Worm (Caenorhabditis elegans) whole organism, L1 larva: Measurements from ENCODE around the gene pap-3.

ENCODE experiments used
- C04F5.9 ChIP-seq: sonication (generic microtip); optimal IDR thresholded peaks from 2 replicates; lab custom pipeline; 2016; ENCODE audit warnings: missing genetic modification characterization, missing compliant biosample characterization
- aly-2 ChIP-seq: fragments of 150-350 bp; optimal IDR thresholded peaks from 2 replicates; lab custom pipeline; 2014; ENCODE audit warnings: missing biosample characterization, missing genetic modification characterization
- ama-1 ChIP-seq: fragments of 150-350 bp; optimal IDR thresholded peaks from 2 replicates; lab custom pipeline; 2014
- blmp-1 ChIP-seq: fragments of 150-350 bp; optimal IDR thresholded peaks from 2 replicates; lab custom pipeline; 2014; ENCODE audit warnings: missing biosample characterization, missing genetic modification characterization
- ceh-63 ChIP-seq: fragments of 200-800 bp; sonication (Bioruptor generic); optimal IDR thresholded peaks from 2 replicates; lab custom pipeline; 2018; ENCODE audit warnings: mild to moderate bottlenecking, missing genetic modification characterization, missing compliant biosample characterization
- ceh-8 ChIP-seq: fragments of 200-800 bp; sonication (Bioruptor generic); optimal IDR thresholded peaks from 2 replicates; lab custom pipeline; 2018; ENCODE audit warnings: mild to moderate bottlenecking, missing genetic modification characterization, moderate library complexity, missing compliant biosample characterization
- ceh-88 ChIP-seq: fragments of 200-800 bp; sonication (Bioruptor generic); IDR thresholded peaks from 2 replicates; pipeline ENCODE4 v1.3.6; 2022; ENCODE audit warnings: missing genetic modification characterization, missing compliant biosample characterization
- ces-1 ChIP-seq: fragments of 150-350 bp; optimal IDR thresholded peaks from 2 replicates; lab custom pipeline; 2014; ENCODE audit warnings: missing biosample characterization, missing genetic modification reagents, missing genetic modification characterization
- efl-3 ChIP-seq: fragments of 200-800 bp; sonication (Bioruptor generic); optimal IDR thresholded peaks from 2 replicates; lab custom pipeline; 2018; ENCODE audit warnings: mild to moderate bottlenecking, missing genetic modification characterization, missing compliant biosample characterization
- egl-13 ChIP-seq: sonication (generic microtip); optimal IDR thresholded peaks from 2 replicates; lab custom pipeline; 2016; ENCODE audit warnings: missing genotype, missing genetic modification reagents, missing genetic modification characterization, missing compliant biosample characterization
- elt-2 ChIP-seq: sonication (generic microtip); optimal IDR thresholded peaks from 2 replicates; lab custom pipeline; 2016; ENCODE audit warnings: missing genetic modification characterization, mild to moderate bottlenecking, inconsistent platforms, missing compliant biosample characterization, missing genetic modification reagents
- elt-3 ChIP-seq, 6 experiments: fragments of 150-350 bp in 1 of 6; sonication (generic microtip); optimal IDR thresholded peaks; 2 replicates each; lab custom pipeline; 2017 to 2018; ENCODE audit warnings: missing biosample characterization in 6 of 6, missing genetic modification characterization in 6 of 6, inconsistent platforms in 1 of 6
- ets-5 ChIP-seq: fragments of 200-800 bp; sonication (Bioruptor generic); IDR thresholded peaks from 2 replicates; pipeline ENCODE4 v1.3.6; 2022; ENCODE audit warnings: missing genetic modification characterization, missing compliant biosample characterization
- fos-1 ChIP-seq: fragments of 150-350 bp; optimal IDR thresholded peaks from 2 replicates; lab custom pipeline; 2014; ENCODE audit warnings: missing biosample characterization, missing genetic modification characterization
- grh-1 ChIP-seq: fragments of 200-800 bp; sonication (Bioruptor generic); IDR thresholded peaks from 2 replicates; pipeline ENCODE4 v1.3.6; 2022; ENCODE audit warnings: missing genetic modification reagents, missing genetic modification characterization, missing compliant biosample characterization
- hlh-4 ChIP-seq: sonication (generic microtip); optimal IDR thresholded peaks from 2 replicates; lab custom pipeline; 2016; ENCODE audit warnings: mild to moderate bottlenecking, missing genetic modification characterization, missing compliant biosample characterization
- hpl-2 ChIP-seq: fragments of 150-350 bp; optimal IDR thresholded peaks from 2 replicates; lab custom pipeline; 2014; ENCODE audit warnings: missing biosample characterization, missing genetic modification reagents, missing genetic modification characterization
- isw-1 ChIP-seq: fragments of 200-800 bp; sonication (Bioruptor generic); IDR thresholded peaks from 2 replicates; pipeline ENCODE4 v1.3.6; 2022; ENCODE audit warnings: missing genetic modification characterization, missing compliant biosample characterization
- lin-13 ChIP-seq: fragments of 150-350 bp; optimal IDR thresholded peaks from 2 replicates; lab custom pipeline; 2014; ENCODE audit warnings: missing biosample characterization, missing genetic modification reagents, missing genetic modification characterization
- lin-15B ChIP-seq: fragments of 150-350 bp; sonication (generic microtip); optimal IDR thresholded peaks from 3 replicates; lab custom pipeline; 2014; ENCODE audit warnings: missing biosample characterization, missing genetic modification characterization
- lin-35 ChIP-seq, 2 experiments: fragments of 150-350 bp; optimal IDR thresholded peaks; 2 replicates each; lab custom pipeline; 2014; ENCODE audit warnings: missing biosample characterization in 2 of 2, missing genetic modification characterization in 2 of 2, missing genetic modification reagents in 2 of 2
- lin-39 ChIP-seq: fragments of 150-350 bp; optimal IDR thresholded peaks from 2 replicates; lab custom pipeline; 2014; ENCODE audit warnings: missing biosample characterization, missing genetic modification reagents, missing genetic modification characterization
- lir-3 ChIP-seq: sonication (generic microtip); optimal IDR thresholded peaks from 2 replicates; lab custom pipeline; 2016; ENCODE audit warnings: mild to moderate bottlenecking, missing genetic modification characterization, moderate library complexity, missing compliant biosample characterization; ENCODE audit not compliant: poor library complexity
- mef-2 ChIP-seq: fragments of 150-350 bp; optimal IDR thresholded peaks from 2 replicates; lab custom pipeline; 2014; ENCODE audit warnings: missing biosample characterization, missing genetic modification characterization
- nhr-11 ChIP-seq: fragments of 150-350 bp; optimal IDR thresholded peaks from 2 replicates; lab custom pipeline; 2014; ENCODE audit warnings: missing biosample characterization, missing genetic modification characterization
- nhr-12 ChIP-seq: sonication (generic microtip); optimal IDR thresholded peaks from 2 replicates; lab custom pipeline; 2017; ENCODE audit warnings: missing biosample characterization, missing genetic modification characterization
- nhr-19 ChIP-seq: fragments of 200-800 bp; sonication (Bioruptor generic); conservative IDR thresholded peaks from 2 replicates; pipeline ENCODE4 v1.3.6; 2022; ENCODE audit warnings: missing genetic modification characterization, missing compliant biosample characterization
- nhr-237 ChIP-seq: fragments of 150-350 bp; optimal IDR thresholded peaks from 2 replicates; lab custom pipeline; 2014; ENCODE audit warnings: missing biosample characterization, missing genetic modification characterization
- nhr-47 ChIP-seq: sonication (generic microtip); optimal IDR thresholded peaks from 2 replicates; lab custom pipeline; 2016; ENCODE audit warnings: mild to moderate bottlenecking, missing genetic modification characterization, moderate library complexity, missing compliant biosample characterization
- nhr-71 ChIP-seq: sonication (generic microtip); optimal IDR thresholded peaks from 2 replicates; lab custom pipeline; 2016; ENCODE audit warnings: mild to moderate bottlenecking, missing genetic modification characterization, moderate library complexity, missing compliant biosample characterization
- nhr-84 ChIP-seq: sonication (generic microtip); optimal IDR thresholded peaks from 2 replicates; lab custom pipeline; 2017; ENCODE audit warnings: missing biosample characterization, missing genetic modification characterization
- pqm-1 ChIP-seq: sonication (generic microtip); optimal IDR thresholded peaks from 3 replicates; lab custom pipeline; 2017; ENCODE audit warnings: missing biosample characterization, missing genetic modification characterization
- snpc-4 ChIP-seq: fragments of 150-350 bp; optimal IDR thresholded peaks from 2 replicates; lab custom pipeline; 2014; ENCODE audit warnings: missing biosample characterization, missing genetic modification characterization
- sup-37 ChIP-seq: fragments of 200-800 bp; sonication (Bioruptor generic); optimal IDR thresholded peaks from 2 replicates; lab custom pipeline; 2018; ENCODE audit warnings: mild to moderate bottlenecking, missing genetic modification characterization, missing compliant biosample characterization
- swsn-7 ChIP-seq: sonication (generic microtip); optimal IDR thresholded peaks from 2 replicates; lab custom pipeline; 2016; ENCODE audit warnings: missing genetic modification characterization, missing compliant biosample characterization
- tlp-1 ChIP-seq: fragments of 150-350 bp; optimal IDR thresholded peaks from 2 replicates; lab custom pipeline; 2014; ENCODE audit warnings: missing biosample characterization, missing genetic modification characterization
- unc-130 ChIP-seq: fragments of 150-350 bp; optimal IDR thresholded peaks from 2 replicates; lab custom pipeline; 2017; ENCODE audit warnings: missing biosample characterization, missing genetic modification characterization, inconsistent platforms
- unc-62 ChIP-seq: fragments of 150-350 bp; optimal IDR thresholded peaks from 2 replicates; lab custom pipeline; 2014; ENCODE audit warnings: missing biosample characterization, missing genetic modification reagents, missing genetic modification characterization
- unc-86 ChIP-seq: sonication (generic microtip); optimal IDR thresholded peaks from 2 replicates; lab custom pipeline; 2016; ENCODE audit warnings: missing genetic modification characterization, missing compliant biosample characterization
- vab-15 ChIP-seq: sonication (generic microtip); optimal IDR thresholded peaks from 2 replicates; lab custom pipeline; 2017; ENCODE audit warnings: missing genotype, mild to moderate bottlenecking, missing genetic modification characterization, missing compliant biosample characterization
- zag-1 ChIP-seq: fragments of 150-350 bp; optimal IDR thresholded peaks from 2 replicates; lab custom pipeline; 2014; ENCODE audit warnings: missing biosample characterization, missing genetic modification characterization
- ztf-4 ChIP-seq: fragments of 150-350 bp; optimal IDR thresholded peaks from 2 replicates; lab custom pipeline; 2014; ENCODE audit warnings: missing biosample characterization, missing genetic modification characterization

The pap-3 gene

DNA sequence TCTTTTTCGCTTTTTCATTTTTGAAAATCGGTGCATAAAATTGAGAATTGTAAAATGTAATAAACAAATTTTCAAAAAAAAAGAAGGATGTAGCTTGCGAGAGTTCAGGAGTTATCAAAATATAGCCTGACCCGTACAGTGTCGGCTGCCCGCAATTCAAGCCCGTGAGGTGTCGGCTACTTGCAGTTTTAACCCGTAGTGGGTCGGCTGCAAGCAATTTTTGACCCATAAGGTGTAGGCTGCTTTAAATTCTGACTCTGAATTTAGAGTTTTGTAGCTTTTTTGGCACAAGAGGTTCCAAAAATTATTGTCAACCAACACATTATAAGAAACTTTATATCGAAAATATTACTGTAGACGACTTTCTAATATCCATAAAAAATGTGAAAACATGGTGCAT lies 29.6 kb upstream of the pap-3 start:
- peak; percentile 35 for TF ChIP-seq ama-1
- no peak for TF ChIP-seq nhr-84 (tag; lab: Kevin White, UChicago)
- no peak for TF ChIP-seq hlh-4 (tag; lab: Kevin White, UChicago)
- TF ChIP-seq snpc-4 = no peak
- TF ChIP-seq elt-3 (tag; optimal IDR thresholded peaks at IDR 0.05; lab: Kevin White, UChicago) = peak in 1 of 6 experiments; percentile 43
- no peak for TF ChIP-seq nhr-19 (GFP tag; lab: Robert Waterston, UW)
- TF ChIP-seq nhr-47 (tag; lab: Kevin White, UChicago) = peak; percentile 3
- TF ChIP-seq blmp-1 (tag; lab: Kevin White, UChicago) = no peak
- no peak for TF ChIP-seq C04F5.9 (tag; lab: Kevin White, UChicago)
- TF ChIP-seq ceh-8 (GFP tag; lab: Kevin White, UChicago) = no peak
- TF ChIP-seq tlp-1 = no peak
- TF ChIP-seq efl-3 = no peak
- no peak for TF ChIP-seq ceh-88 (GFP tag; lab: Robert Waterston, UW)
- TF ChIP-seq nhr-237 (tag; lab: Kevin White, UChicago) = no peak

- TF ChIP-seq ces-1 (GFP tag; lab: Kevin White, UChicago) = no peak
- no peak for TF ChIP-seq egl-13 (tag; lab: Kevin White, UChicago)
- no peak for TF ChIP-seq hpl-2
- no peak for TF ChIP-seq grh-1 (GFP tag; lab: Robert Waterston, UW)
- no peak for TF ChIP-seq lin-39 (tag; lab: Kevin White, UChicago)
- no peak for TF ChIP-seq ztf-4 (tag; lab: Kevin White, UChicago)
- TF ChIP-seq ceh-63 = no peak
- no peak for TF ChIP-seq unc-86
- TF ChIP-seq zag-1 (tag; lab: Kevin White, UChicago) = no peak
- TF ChIP-seq blmp-1 (tag; lab: Kevin White, UChicago) = no peak
- no peak for TF ChIP-seq nhr-237 (tag; lab: Kevin White, UChicago)
- no peak for TF ChIP-seq lin-13 (GFP tag; lab: Kevin White, UChicago)
- no peak for TF ChIP-seq lin-35 (GFP tag; optimal IDR thresholded peaks at IDR 0.05; lab: Kevin White, UChicago)
- TF ChIP-seq ets-5 (GFP tag; lab: Robert Waterston, UW) = no peak
- TF ChIP-seq nhr-11 = no peak
- TF ChIP-seq fos-1 (tag; lab: Kevin White, UChicago) = no peak
- no peak for TF ChIP-seq nhr-12
- TF ChIP-seq nhr-71 (tag; lab: Kevin White, UChicago) = no peak
- no peak for TF ChIP-seq tlp-1
- no peak for TF ChIP-seq unc-130
These were observed 28.6 kb upstream of the pap-3 start for ce11 chrII:11844984-11845383.

DNA sequence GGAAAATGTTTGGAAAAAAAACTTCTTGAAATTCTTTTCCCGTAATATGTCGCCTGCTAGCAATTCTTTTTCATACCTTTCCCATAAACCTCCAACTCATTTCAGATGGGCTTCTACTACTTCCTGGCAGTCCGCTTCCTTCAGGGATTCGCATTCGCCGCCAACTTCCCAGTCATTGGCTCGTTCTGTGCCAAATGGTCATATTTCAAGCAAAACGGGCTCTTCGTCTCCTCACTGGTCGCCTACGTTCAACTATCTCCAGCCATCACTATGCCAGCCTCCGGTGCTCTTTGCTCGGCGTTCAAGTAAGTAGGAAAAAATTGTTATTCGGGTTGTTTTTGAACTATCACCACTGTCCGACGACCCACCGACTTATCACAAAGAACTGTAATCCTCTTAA lies 27.7 kb upstream of the pap-3 start:
- TF ChIP-seq nhr-237 (tag; lab: Kevin White, UChicago) (no peak), lin-15B (tag; lab: Kevin White, UChicago) (no peak), aly-2 (no peak), unc-130 (no peak), zag-1 (tag; lab: Kevin White, UChicago) (no peak), vab-15 (no peak), ama-1 (no peak), ets-5 (GFP tag; lab: Robert Waterston, UW) (no peak), swsn-7 (tag; lab: Kevin White, UChicago) (no peak), sup-37 (GFP tag; lab: Kevin White, UChicago) (no peak), unc-62 (no peak), mef-2 (no peak), pqm-1 (tag; lab: Kevin White, UChicago) (no peak), grh-1 (GFP tag; lab: Robert Waterston, UW) (no peak), isw-1 (GFP tag; lab: Robert Waterston, UW) (no peak), lir-3 (no peak), blmp-1 (tag; lab: Kevin White, UChicago) (no peak), hlh-4 (tag; lab: Kevin White, UChicago) (no peak), elt-2 (tag; lab: Kevin White, UChicago) (no peak)
